Fruit fly (Drosophila melanogaster): ENCODE data around the gene Sod1.

The Sod1 gene

DNA sequence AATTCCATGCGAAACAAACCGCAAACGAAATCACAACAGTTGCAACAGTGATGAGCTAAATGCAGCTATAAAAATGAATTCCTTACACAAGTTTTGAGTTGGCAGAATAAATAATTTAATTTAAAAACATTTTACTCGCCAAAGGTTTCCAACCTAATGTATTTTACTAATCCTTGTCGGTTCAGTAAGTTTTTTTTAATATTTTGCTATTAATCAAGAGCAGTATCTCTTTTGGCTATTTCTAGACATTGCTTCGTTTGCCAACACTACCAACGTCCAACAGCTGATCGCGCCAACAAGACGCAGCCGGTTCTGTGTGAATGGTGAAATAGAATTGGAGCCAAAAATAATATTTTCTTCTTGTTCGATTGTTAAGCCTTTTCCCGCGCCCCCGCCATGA, 48.9 kb downstream of the Sod1 start, which contains the start of the genes CG32075, CG45101 and SuUR:
TSS of gene CG32075 (minus strand) at position 253 of the 400 bp plus-strand sequence.
TSS of gene CG45101 (plus strand) at position 303 of the 400 bp plus-strand sequence.
TSS of gene SuUR (plus strand) at position 303 of the 400 bp plus-strand sequence.
- TF ChIP-seq EcR (GFP tag; optimal IDR thresholded peaks at IDR 0.05) = no peak
- no peak for TF ChIP-seq psq (optimal IDR thresholded peaks at IDR 0.05)
- TF ChIP-seq pan (optimal IDR thresholded peaks at IDR 0.05) = no peak
- no peak for TF ChIP-seq CG8478 (optimal IDR thresholded peaks at IDR 0.05)
- no peak for TF ChIP-seq usp (GFP tag; optimal IDR thresholded peaks at IDR 0.05)
- no peak for TF ChIP-seq Dll (optimal IDR thresholded peaks at IDR 0.05)

- no peak for TF ChIP-seq pan (optimal IDR thresholded peaks at IDR 0.05)
- no peak for TF ChIP-seq psq (optimal IDR thresholded peaks at IDR 0.05)
- no peak for TF ChIP-seq CG8478 (optimal IDR thresholded peaks at IDR 0.05)
- TF ChIP-seq EcR (GFP tag; optimal IDR thresholded peaks at IDR 0.05) = no peak
- no peak for TF ChIP-seq Dll (optimal IDR thresholded peaks at IDR 0.05)
- no peak for TF ChIP-seq usp (GFP tag; optimal IDR thresholded peaks at IDR 0.05)
Observed at dm6 chr3L:11062441-11062840, 51.1 kb downstream of the Sod1 start, which contains the start of gene CG32069. TSS of gene CG32069 (minus strand) at chr3L:11062614.

All from whole organism.